Fruit fly (Drosophila melanogaster) whole organism, embryonic: ENCODE measurements around the gene CG9568.

Source experiments
- Aef1 ChIP-seq: fragments of 200-800 bp; sonication (Bioruptor generic); IDR thresholded peaks from 3 replicates; pipeline ENCODE4 v1.3.6; 2022; ENCODE audit warnings: missing biosample characterization, missing genetic modification characterization
- Asciz ChIP-seq: fragments of 200-800 bp; sonication (Bioruptor generic); optimal IDR thresholded peaks from 2 replicates; lab custom pipeline; 2017; ENCODE audit warnings: missing biosample characterization, mild to moderate bottlenecking, missing genetic modification characterization, missing genetic modification reagents
- Atf3 ChIP-seq: fragments of 200-800 bp; sonication (Bioruptor generic); optimal IDR thresholded peaks from 3 replicates; lab custom pipeline; 2016; ENCODE audit warnings: missing biosample characterization, missing genetic modification characterization
- CG10431 ChIP-seq: fragments of 200-800 bp; sonication (Bioruptor generic); optimal IDR thresholded peaks from 3 replicates; lab custom pipeline; 2018; ENCODE audit warnings: missing biosample characterization, mild to moderate bottlenecking, missing genetic modification characterization
- CG10959 ChIP-seq: fragments of 200-800 bp; sonication (Bioruptor generic); IDR thresholded peaks from 2 replicates; pipeline ENCODE4 v1.3.6; 2022; ENCODE audit warnings: missing biosample characterization, missing genetic modification characterization
- CG11560 ChIP-seq: fragments of 200-800 bp; sonication (Bioruptor generic); IDR thresholded peaks from 3 replicates; pipeline ENCODE4 v1.3.6; 2022; ENCODE audit warnings: missing biosample characterization, missing genetic modification characterization
- CG12071 ChIP-seq: fragments of 200-800 bp; sonication (Bioruptor generic); optimal IDR thresholded peaks from 3 replicates; lab custom pipeline; 2018; ENCODE audit warnings: missing biosample characterization, mild to moderate bottlenecking, missing genetic modification characterization
- CG12219 ChIP-seq: fragments of 200-800 bp; sonication (Bioruptor generic); optimal IDR thresholded peaks from 3 replicates; lab custom pipeline; 2018; ENCODE audit warnings: missing biosample characterization, mild to moderate bottlenecking, missing genetic modification characterization
- CG15479 ChIP-seq: fragments of 200-800 bp; sonication (Bioruptor generic); optimal IDR thresholded peaks from 3 replicates; lab custom pipeline; 2019; ENCODE audit warnings: missing biosample characterization, mild to moderate bottlenecking, missing genetic modification characterization, moderate library complexity
- CG15696 ChIP-seq: fragments of 200-800 bp; sonication (Bioruptor generic); optimal IDR thresholded peaks from 2 replicates; lab custom pipeline; 2019; ENCODE audit warnings: missing biosample characterization, mild to moderate bottlenecking, missing genetic modification characterization, moderate library complexity
- CG1647 ChIP-seq: fragments of 200-800 bp; sonication (Bioruptor generic); optimal IDR thresholded peaks from 3 replicates; lab custom pipeline; 2016; ENCODE audit warnings: missing biosample characterization, missing genetic modification characterization
- CG2116 ChIP-seq: fragments of 200-800 bp; sonication (Bioruptor generic); optimal IDR thresholded peaks from 3 replicates; lab custom pipeline; 2018; ENCODE audit warnings: missing biosample characterization, mild to moderate bottlenecking, missing genetic modification characterization
- CG2199 ChIP-seq: fragments of 200-800 bp; sonication (Bioruptor generic); IDR thresholded peaks from 3 replicates; pipeline ENCODE4 v1.3.6; 2022; ENCODE audit warnings: missing biosample characterization, missing genetic modification characterization
- CG2202 ChIP-seq: fragments of 200-800 bp; sonication (Bioruptor generic); optimal IDR thresholded peaks from 2 replicates; lab custom pipeline; 2018; ENCODE audit warnings: missing biosample characterization, mild to moderate bottlenecking, missing genetic modification characterization
- CG33213 ChIP-seq: fragments of 200-800 bp; sonication (Bioruptor generic); optimal IDR thresholded peaks from 3 replicates; lab custom pipeline; 2016; ENCODE audit warnings: missing biosample characterization, missing genetic modification characterization
- CG4707 ChIP-seq: fragments of 200-800 bp; sonication (Bioruptor generic); optimal IDR thresholded peaks from 2 replicates; lab custom pipeline; 2018; ENCODE audit warnings: missing biosample characterization, mild to moderate bottlenecking, missing genetic modification characterization, moderate library complexity
- CG4730 ChIP-seq: fragments of 200-800 bp; sonication (Bioruptor generic); IDR thresholded peaks from 2 replicates; pipeline ENCODE4 v1.3.6; 2022; ENCODE audit warnings: missing biosample characterization, missing genetic modification characterization
- CG4854 ChIP-seq: fragments of 200-800 bp; sonication (Bioruptor generic); optimal IDR thresholded peaks from 2 replicates; lab custom pipeline; 2016; ENCODE audit warnings: missing biosample characterization, missing genetic modification characterization, inconsistent platforms
- CG5953 ChIP-seq: fragments of 200-800 bp; sonication (Bioruptor generic); IDR thresholded peaks from 2 replicates; pipeline ENCODE4 v1.3.6; 2022; ENCODE audit warnings: missing biosample characterization, missing genetic modification characterization
- CG6175 ChIP-seq: fragments of 200-800 bp; sonication (Bioruptor generic); IDR thresholded peaks from 3 replicates; pipeline ENCODE4 v1.3.6; 2022; ENCODE audit warnings: missing biosample characterization, missing genetic modification characterization
- CG6854 ChIP-seq: fragments of 200-800 bp; sonication (Bioruptor generic); optimal IDR thresholded peaks from 3 replicates; lab custom pipeline; 2017; ENCODE audit warnings: missing biosample characterization, mild to moderate bottlenecking, missing genetic modification characterization
- CG8281 ChIP-seq: fragments of 200-800 bp; sonication (Bioruptor generic); optimal IDR thresholded peaks from 2 replicates; lab custom pipeline; 2018; ENCODE audit warnings: missing biosample characterization, mild to moderate bottlenecking, missing genetic modification characterization, moderate library complexity
- Doc2 ChIP-seq: fragments of 200-800 bp; sonication (Bioruptor generic); IDR thresholded peaks from 2 replicates; pipeline ENCODE4 v1.3.6; 2022; ENCODE audit warnings: missing biosample characterization, missing genetic modification characterization
- HLH3B ChIP-seq: fragments of 200-800 bp; sonication (Bioruptor generic); IDR thresholded peaks from 2 replicates; pipeline ENCODE4 v1.3.6; 2022; ENCODE audit warnings: missing biosample characterization, missing genetic modification characterization
- HLH54F ChIP-seq: fragments of 200-800 bp; sonication (Bioruptor generic); optimal IDR thresholded peaks from 3 replicates; lab custom pipeline; 2016; ENCODE audit warnings: missing biosample characterization, missing genetic modification characterization
- MESR4 ChIP-seq: fragments of 200-800 bp; sonication (Bioruptor generic); optimal IDR thresholded peaks from 2 replicates; lab custom pipeline; 2018; ENCODE audit warnings: missing biosample characterization, mild to moderate bottlenecking, missing genetic modification characterization, moderate library complexity
- Med ChIP-seq: fragments of 200-800 bp; sonication (Bioruptor generic); peaks from one replicate; lab custom pipeline; 2016; ENCODE audit warnings: missing biosample characterization, missing genetic modification characterization, mild to moderate bottlenecking, inconsistent platforms, moderate library complexity
- NK7.1 ChIP-seq: fragments of 200-800 bp; sonication (Bioruptor generic); optimal IDR thresholded peaks from 3 replicates; lab custom pipeline; 2016; ENCODE audit warnings: missing biosample characterization, missing genetic modification characterization
- Oaz ChIP-seq: fragments of 200-800 bp; sonication (Bioruptor generic); IDR thresholded peaks from 2 replicates; pipeline ENCODE4 v1.3.6; 2022; ENCODE audit warnings: missing biosample characterization, missing genetic modification characterization
- Ravus ChIP-seq: fragments of 200-800 bp; sonication (Bioruptor generic); IDR thresholded peaks from 2 replicates; pipeline ENCODE4 v1.3.6; 2022; ENCODE audit warnings: missing biosample characterization, missing genetic modification characterization
- TFAM ChIP-seq: fragments of 200-800 bp; sonication (Bioruptor generic); optimal IDR thresholded peaks from 2 replicates; lab custom pipeline; 2017; ENCODE audit warnings: missing biosample characterization, missing genetic modification characterization, inconsistent platforms
- Xrp1 ChIP-seq: fragments of 200-800 bp; sonication (Bioruptor generic); IDR thresholded peaks from 2 replicates; pipeline ENCODE4 v1.3.6; 2022; ENCODE audit warnings: missing biosample characterization, missing genetic modification characterization
- abd-A ChIP-seq: fragments of 200-800 bp; sonication (Bioruptor generic); optimal IDR thresholded peaks from 3 replicates; lab custom pipeline; 2019; ENCODE audit warnings: missing biosample characterization, mild to moderate bottlenecking, missing genetic modification characterization, moderate library complexity
- bab2 ChIP-seq: fragments of 200-800 bp; sonication (Bioruptor generic); optimal IDR thresholded peaks from 2 replicates; lab custom pipeline; 2016; ENCODE audit warnings: missing biosample characterization, missing genetic modification characterization
- cg ChIP-seq: fragments of 200-800 bp; sonication (Bioruptor generic); optimal IDR thresholded peaks from 3 replicates; lab custom pipeline; 2019; ENCODE audit warnings: missing biosample characterization, mild to moderate bottlenecking, missing genetic modification characterization, moderate library complexity
- croc ChIP-seq: fragments of 200-800 bp; sonication (Bioruptor generic); conservative IDR thresholded peaks from 3 replicates; pipeline ENCODE4 v1.3.6; 2022; ENCODE audit warnings: missing biosample characterization, missing genetic modification characterization
- dm ChIP-seq: fragments of 200-800 bp; sonication (Bioruptor generic); optimal IDR thresholded peaks from 3 replicates; lab custom pipeline; 2016; ENCODE audit warnings: missing biosample characterization, missing genetic modification characterization
- emc ChIP-seq: fragments of 200-800 bp; sonication (Bioruptor generic); optimal IDR thresholded peaks from 2 replicates; lab custom pipeline; 2016; ENCODE audit warnings: missing biosample characterization, missing genetic modification characterization
- ems ChIP-seq: fragments of 200-800 bp; sonication (Bioruptor generic); optimal IDR thresholded peaks from 3 replicates; lab custom pipeline; 2016; ENCODE audit warnings: missing biosample characterization, missing genetic modification characterization
- esg ChIP-seq: fragments of 200-800 bp; sonication (Bioruptor generic); conservative IDR thresholded peaks from 2 replicates; pipeline ENCODE4 v1.3.6; 2022; ENCODE audit warnings: missing biosample characterization, missing genetic modification characterization
- ewg ChIP-seq: fragments of 200-800 bp; sonication (Bioruptor generic); optimal IDR thresholded peaks from 3 replicates; lab custom pipeline; 2017; ENCODE audit warnings: mild to moderate bottlenecking, missing biosample characterization, missing genetic modification reagents, missing genetic modification characterization
- exex ChIP-seq: fragments of 200-800 bp; sonication (Bioruptor generic); optimal IDR thresholded peaks from 4 replicates; lab custom pipeline; 2018; ENCODE audit warnings: missing biosample characterization, mild to moderate bottlenecking, missing genetic modification characterization, moderate library complexity
- ham ChIP-seq: fragments of 200-800 bp; sonication (Bioruptor generic); IDR thresholded peaks from 2 replicates; pipeline ENCODE4 v1.3.6; 2022; ENCODE audit warnings: missing biosample characterization, missing genetic modification characterization
- hkb ChIP-seq, 2 experiments: fragments of 200-800 bp in 1 of 2; fragments of >200 bp in 1 of 2; sonication (Bioruptor generic) in 1 of 2; IDR thresholded peaks in 1 of 2; optimal IDR thresholded peaks in 1 of 2; 2 replicates each; pipeline versions ENCODE4 v1.3.6 to Lab custom; 2017 to 2022; ENCODE audit warnings: missing biosample characterization in 1 of 2, missing genetic modification characterization in 1 of 2
- klu ChIP-seq: fragments of 200-800 bp; sonication (Bioruptor generic); IDR thresholded peaks from 2 replicates; pipeline ENCODE4 v1.3.6; 2022; ENCODE audit warnings: missing biosample characterization, missing genetic modification characterization
- lmd ChIP-seq: fragments of 200-800 bp; sonication (Bioruptor generic); IDR thresholded peaks from 2 replicates; pipeline ENCODE4 v1.3.6; 2022; ENCODE audit warnings: missing biosample characterization, missing genetic modification characterization
- onecut ChIP-seq: fragments of 200-800 bp; sonication (Bioruptor generic); IDR thresholded peaks from 2 replicates; pipeline ENCODE4 v1.3.6; 2022; ENCODE audit warnings: missing biosample characterization, missing genetic modification characterization
- pan ChIP-seq, 4 experiments: fragments of >200 bp in 3 of 4; fragments of 200-800 bp in 1 of 4; sonication (Bioruptor generic) in 1 of 4; optimal IDR thresholded peaks in 3 of 4; IDR thresholded peaks in 1 of 4; 2 replicates each; pipeline versions ENCODE4 v1.3.6 to Lab custom; 2017 to 2022; ENCODE audit warnings: missing biosample characterization in 2 of 4, missing genetic modification characterization in 2 of 4, mixed read lengths in 1 of 4
- phol ChIP-seq: fragments of 200-800 bp; sonication (Bioruptor generic); optimal IDR thresholded peaks from 3 replicates; lab custom pipeline; 2018; ENCODE audit warnings: missing biosample characterization, mild to moderate bottlenecking, missing genetic modification characterization, moderate library complexity
- tin ChIP-seq: fragments of 200-800 bp; sonication (Bioruptor generic); optimal IDR thresholded peaks from 3 replicates; lab custom pipeline; 2016; ENCODE audit warnings: missing biosample characterization, missing genetic modification characterization

The CG9568 gene

DNA sequence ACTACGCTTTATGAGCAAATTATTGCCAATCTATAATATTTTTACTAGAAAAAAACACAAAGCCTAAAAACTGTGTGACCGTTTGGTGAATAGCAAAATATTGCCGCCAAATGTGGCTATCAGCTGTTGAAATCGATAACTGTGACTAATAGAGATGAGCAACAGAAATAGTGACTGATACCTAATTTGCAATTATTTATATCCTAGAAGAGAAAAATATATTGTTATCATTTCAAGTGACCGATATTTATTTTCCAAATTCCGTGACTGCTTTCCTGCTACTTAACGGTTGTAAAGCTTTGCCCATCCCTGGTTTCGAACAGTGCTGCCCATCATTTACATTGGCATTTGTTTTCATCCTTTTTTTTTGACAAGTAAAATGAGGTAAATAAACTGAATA lies 13.1 kb upstream of the CG9568 start, which contains the start of the genes alien and CG18661 (continued):
- TF ChIP-seq onecut (GFP tag; lab: Robert Waterston, UW) = peak; percentile 89
- TF ChIP-seq CG33213 (GFP tag; lab: Kevin White, UChicago) = peak; percentile 88
- TF ChIP-seq NK7.1 (GFP tag; lab: Kevin White, UChicago) = peak; percentile 46
- TF ChIP-seq CG10431 (GFP tag; lab: Kevin White, UChicago) = no peak
- peak; percentile 96 for TF ChIP-seq Med
- TF ChIP-seq Aef1 (GFP tag; lab: Robert Waterston, UW) = peak; percentile 98
- TF ChIP-seq CG12071 (GFP tag; lab: Kevin White, UChicago) = no peak
- TF ChIP-seq CG4707 (GFP tag; lab: Kevin White, UChicago) = no peak
- peak; percentile 69 for TF ChIP-seq CG2116
- TF ChIP-seq dm (GFP tag; lab: Kevin White, UChicago) = peak; percentile 88
- peak; percentile 91 for TF ChIP-seq lmd (GFP tag; lab: Robert Waterston, UW)
- TF ChIP-seq exex (tag; lab: Kevin White, UChicago) = peak; percentile 32
- peak; percentile 91 for TF ChIP-seq CG5953 (GFP tag; lab: Robert Waterston, UW)
- no peak for TF ChIP-seq TFAM (GFP tag; lab: Kevin White, UChicago)
- TF ChIP-seq tin (GFP tag; lab: Kevin White, UChicago) = peak; percentile 92
- TF ChIP-seq HLH3B = peak; percentile 98
- peak; percentile 49 for TF ChIP-seq emc (GFP tag; lab: Kevin White, UChicago)
- TF ChIP-seq ems (GFP tag; lab: Kevin White, UChicago) = peak; percentile 91
- TF ChIP-seq Asciz (GFP tag; lab: Kevin White, UChicago) = no peak
- peak; percentile 88 for TF ChIP-seq CG10959 (GFP tag; lab: Robert Waterston, UW)
- TF ChIP-seq CG1647 (GFP tag; lab: Kevin White, UChicago) = peak; percentile 76
- peak; percentile 53 for TF ChIP-seq hkb (optimal IDR thresholded peaks at IDR 0.05; lab: Kevin White, UChicago)
- TF ChIP-seq hkb (GFP tag; IDR thresholded peaks at IDR 0.05; lab: Robert Waterston, UW) = peak; percentile 88
- peak; percentile 80; the same call in 2 of the 3 replicates for TF ChIP-seq CG2199 (GFP tag; lab: Robert Waterston, UW)
- TF ChIP-seq CG6175 = peak; percentile 80; the same call in 2 of the 3 replicates
- no peak for TF ChIP-seq cg
- TF ChIP-seq CG4854 (GFP tag; lab: Kevin White, UChicago) = peak; percentile 59
- TF ChIP-seq pan (optimal IDR thresholded peaks at IDR 0.05; lab: Kevin White, UChicago) = no peak
- peak in 1 of 2 experiments; percentile 83 for TF ChIP-seq pan (GFP tag; optimal IDR thresholded peaks at IDR 0.05 in 1 of 2, IDR thresholded peaks at IDR 0.05 in 1 of 2)
- TF ChIP-seq ewg = peak; percentile 80
- peak; percentile 83 for TF ChIP-seq CG4730
- TF ChIP-seq esg (GFP tag; lab: Robert Waterston, UW) = peak; percentile 98
- peak; percentile 71; the same call in 1 of the 2 replicates for TF ChIP-seq ham
- peak; percentile 21 for TF ChIP-seq MESR4 (GFP tag; lab: Kevin White, UChicago)
- peak; percentile 91 for TF ChIP-seq croc (GFP tag; lab: Robert Waterston, UW)
- TF ChIP-seq Oaz (GFP tag; lab: Robert Waterston, UW) = peak; percentile 95
- TF ChIP-seq Ravus (GFP tag; lab: Robert Waterston, UW) = peak; percentile 85
- peak; percentile 94 for TF ChIP-seq Atf3 (GFP tag; lab: Kevin White, UChicago)
- TF ChIP-seq HLH54F (GFP tag; lab: Kevin White, UChicago) = peak; percentile 82
- TF ChIP-seq CG8281 (tag; lab: Kevin White, UChicago) = no peak
- TF ChIP-seq CG2202 = no peak
- TF ChIP-seq abd-A = no peak
- peak; percentile 68; the same call in 1 of the 2 replicates for TF ChIP-seq klu
- TF ChIP-seq CG15696 = peak; percentile 77
- 0 out of 2 replicates have a peak, but pooled peaks have one; percentile 6 for TF ChIP-seq Doc2
- peak; percentile 67; the same call in 2 of the 3 replicates for TF ChIP-seq CG11560 (tag; lab: Robert Waterston, UW)
- TF ChIP-seq CG6854 (GFP tag; lab: Kevin White, UChicago) = no peak
- TF ChIP-seq phol (tag; lab: Kevin White, UChicago) = peak; percentile 81
- TF ChIP-seq Xrp1 = peak; percentile 85
- peak; percentile 53 for TF ChIP-seq CG12219 (GFP tag; lab: Kevin White, UChicago)
- TF ChIP-seq CG15479 = no peak
- TF ChIP-seq bab2 = peak; percentile 80
